Worm (Caenorhabditis elegans) whole organism, L3 larva: Measurements from ENCODE around the gene pde-3.

Source experiments
- ZK546.5 ChIP-seq: sonication (generic microtip); optimal IDR thresholded peaks from 2 replicates; lab custom pipeline; 2017; ENCODE audit warnings: missing biosample characterization, missing genetic modification characterization
- ama-1 ChIP-seq: fragments of 150-350 bp; optimal IDR thresholded peaks from 2 replicates; lab custom pipeline; 2018
- ceh-16 ChIP-seq: sonication (generic microtip); optimal IDR thresholded peaks from 2 replicates; lab custom pipeline; 2017; ENCODE audit warnings: missing biosample characterization, missing genetic modification characterization
- ceh-28 ChIP-seq: fragments of 150-350 bp; optimal IDR thresholded peaks from 2 replicates; lab custom pipeline; 2014; ENCODE audit warnings: missing biosample characterization, missing genetic modification reagents, missing genetic modification characterization
- ceh-82 ChIP-seq: fragments of 150-350 bp; optimal IDR thresholded peaks from 2 replicates; lab custom pipeline; 2014; ENCODE audit warnings: missing biosample characterization, missing genetic modification characterization
- daf-12 ChIP-seq: fragments of 150-350 bp; optimal IDR thresholded peaks from 2 replicates; lab custom pipeline; 2014; ENCODE audit warnings: missing biosample characterization, missing genetic modification reagents, missing genetic modification characterization
- egl-27 ChIP-seq: sonication (generic microtip); optimal IDR thresholded peaks from 4 replicates; lab custom pipeline; 2017; ENCODE audit warnings: missing biosample characterization, missing genetic modification reagents, missing genetic modification characterization
- elt-1 ChIP-seq: fragments of 150-350 bp; optimal IDR thresholded peaks from 2 replicates; lab custom pipeline; 2014; ENCODE audit warnings: missing biosample characterization, missing genetic modification characterization
- elt-2 ChIP-seq: sonication (generic microtip); optimal IDR thresholded peaks from 2 replicates; lab custom pipeline; 2016; ENCODE audit warnings: missing genetic modification reagents, mild to moderate bottlenecking, missing genetic modification characterization, missing compliant biosample characterization
- fkh-10 ChIP-seq: sonication (generic microtip); optimal IDR thresholded peaks from 2 replicates; lab custom pipeline; 2017; ENCODE audit warnings: missing biosample characterization, missing genetic modification reagents, missing genetic modification characterization
- fkh-2 ChIP-seq: fragments of 150-350 bp; optimal IDR thresholded peaks from 2 replicates; lab custom pipeline; 2014; ENCODE audit warnings: missing biosample characterization, missing genetic modification reagents, missing genetic modification characterization
- fos-1 ChIP-seq: fragments of 150-350 bp; optimal IDR thresholded peaks from 2 replicates; lab custom pipeline; 2014; ENCODE audit warnings: missing biosample characterization, missing genetic modification characterization
- hmg-11 ChIP-seq: sonication (generic microtip); optimal IDR thresholded peaks from 2 replicates; lab custom pipeline; 2016; ENCODE audit warnings: missing genetic modification characterization, missing compliant biosample characterization
- jun-1 ChIP-seq: fragments of 150-350 bp; optimal IDR thresholded peaks from 2 replicates; lab custom pipeline; 2014; ENCODE audit warnings: missing biosample characterization, missing genetic modification reagents, missing genetic modification characterization
- lin-15B ChIP-seq: fragments of 150-350 bp; optimal IDR thresholded peaks from 2 replicates; lab custom pipeline; 2014; ENCODE audit warnings: missing biosample characterization, missing genetic modification characterization
- lin-39 ChIP-seq: fragments of 150-350 bp; optimal IDR thresholded peaks from 2 replicates; lab custom pipeline; 2018; ENCODE audit warnings: missing biosample characterization, missing genetic modification reagents, missing genetic modification characterization
- lsy-12 ChIP-seq: sonication (generic microtip); optimal IDR thresholded peaks from 2 replicates; lab custom pipeline; 2016; ENCODE audit warnings: mild to moderate bottlenecking, missing genetic modification characterization, missing compliant biosample characterization
- mdl-1 ChIP-seq: fragments of 150-350 bp; optimal IDR thresholded peaks from 2 replicates; lab custom pipeline; 2014; ENCODE audit warnings: missing biosample characterization, missing genetic modification characterization
- nfya-1 ChIP-seq: sonication (generic microtip); optimal IDR thresholded peaks from 2 replicates; lab custom pipeline; 2017; ENCODE audit warnings: missing genetic modification characterization, mild to moderate bottlenecking, missing compliant biosample characterization, antibody characterized with exemption, moderate library complexity; ENCODE audit not compliant: insufficient read depth
- nhr-12 ChIP-seq: fragments of 150-350 bp; optimal IDR thresholded peaks from 2 replicates; lab custom pipeline; 2014; ENCODE audit warnings: missing biosample characterization, missing genetic modification characterization
- nhr-23 ChIP-seq: fragments of 150-350 bp; optimal IDR thresholded peaks from 2 replicates; lab custom pipeline; 2014; ENCODE audit warnings: missing biosample characterization, missing genetic modification reagents, missing genetic modification characterization
- nhr-28 ChIP-seq: fragments of 150-350 bp; optimal IDR thresholded peaks from 2 replicates; lab custom pipeline; 2014; ENCODE audit warnings: missing biosample characterization, missing genetic modification characterization
- nhr-43 ChIP-seq: sonication (generic microtip); optimal IDR thresholded peaks from 2 replicates; lab custom pipeline; 2016; ENCODE audit warnings: mild to moderate bottlenecking, missing genetic modification characterization, missing compliant biosample characterization; ENCODE audit not compliant: poor library complexity, severe bottlenecking
- nhr-67 ChIP-seq: fragments of 150-350 bp; optimal IDR thresholded peaks from 2 replicates; lab custom pipeline; 2014; ENCODE audit warnings: missing biosample characterization, missing genetic modification characterization
- nhr-77 ChIP-seq: fragments of 150-350 bp; optimal IDR thresholded peaks from 2 replicates; lab custom pipeline; 2014; ENCODE audit warnings: missing biosample characterization, missing genetic modification characterization
- pqm-1 ChIP-seq: fragments of 150-350 bp; optimal IDR thresholded peaks from 2 replicates; lab custom pipeline; 2017; ENCODE audit warnings: missing biosample characterization, missing genetic modification characterization, inconsistent platforms
- sea-2 ChIP-seq: fragments of 150-350 bp; sonication (generic microtip); optimal IDR thresholded peaks from 4 replicates; lab custom pipeline; 2014; ENCODE audit warnings: missing biosample characterization, missing genetic modification reagents, missing genetic modification characterization
- snpc-4 ChIP-seq: fragments of 150-350 bp; optimal IDR thresholded peaks from 2 replicates; lab custom pipeline; 2014; ENCODE audit warnings: missing biosample characterization, missing genetic modification characterization
- tbx-2 ChIP-seq: sonication (generic microtip); optimal IDR thresholded peaks from 2 replicates; lab custom pipeline; 2016; ENCODE audit warnings: mild to moderate bottlenecking, missing genetic modification characterization, missing compliant biosample characterization
- unc-39 ChIP-seq: sonication (generic microtip); optimal IDR thresholded peaks from 4 replicates; lab custom pipeline; 2017; ENCODE audit warnings: missing biosample characterization, missing genetic modification characterization
- unc-62 ChIP-seq: fragments of 150-350 bp; sonication (generic microtip); optimal IDR thresholded peaks from 4 replicates; lab custom pipeline; 2014; ENCODE audit warnings: missing biosample characterization, missing genetic modification reagents, missing genetic modification characterization
- ztf-11 ChIP-seq: fragments of 150-350 bp; optimal IDR thresholded peaks from 2 replicates; lab custom pipeline; 2014; ENCODE audit warnings: missing biosample characterization, missing genetic modification characterization
- ztf-4 ChIP-seq: fragments of 150-350 bp; optimal IDR thresholded peaks from 2 replicates; lab custom pipeline; 2014; ENCODE audit warnings: missing biosample characterization, missing genetic modification characterization

Gene pde-3

ce11 chrII:14919148-14919755 is at the start of gene pde-3:
Gene pde-3 (plus strand): TSS chrII:14919705.
- no peak for TF ChIP-seq ama-1 (lab: Kevin White, UChicago)
- TF ChIP-seq nhr-28 (tag; lab: Kevin White, UChicago) = no peak
- TF ChIP-seq ceh-16 (tag; lab: Kevin White, UChicago) = no peak
- TF ChIP-seq nhr-12 (tag; lab: Kevin White, UChicago) = no peak
- TF ChIP-seq lin-39 (tag; lab: Kevin White, UChicago) = no peak
- TF ChIP-seq mdl-1 (tag; lab: Kevin White, UChicago) = no peak
- TF ChIP-seq ztf-11 (tag; lab: Kevin White, UChicago) = no peak
- no peak for TF ChIP-seq elt-2
- no peak for TF ChIP-seq ztf-4 (tag; lab: Kevin White, UChicago)

- TF ChIP-seq lsy-12 (tag; lab: Kevin White, UChicago) (no peak), ztf-4 (tag; lab: Kevin White, UChicago) (no peak), nhr-43 (tag; lab: Kevin White, UChicago) (no peak), hmg-11 (tag; lab: Kevin White, UChicago) (no peak), egl-27 (tag; lab: Kevin White, UChicago) (no peak), nfya-1 (no peak), lin-15B (tag; lab: Kevin White, UChicago) (no peak), sea-2 (GFP tag; lab: Kevin White, UChicago) (no peak), nhr-28 (tag; lab: Kevin White, UChicago) (no peak), unc-39 (no peak), ceh-16 (tag; lab: Kevin White, UChicago) (no peak), ZK546.5 (no peak)
Observed at ce11 chrII:14876737-14877203, 42.7 kb upstream of the pde-3 start, which contains the start of gene Y53F4A.2. Gene Y53F4A.2 (minus strand): TSS chrII:14877153.

ce11 chrII:14892515-14892914 is 27.0 kb upstream of the pde-3 start:
- TF ChIP-seq fkh-10 (GFP tag; lab: Kevin White, UChicago) (peak; percentile 48), ceh-28 (tag; lab: Kevin White, UChicago) (no peak)

ce11 chrII:14896503-14896902 is 23.0 kb upstream of the pde-3 start:
- TF ChIP-seq nhr-77 (tag; lab: Kevin White, UChicago) (no peak), nfya-1 (peak; percentile 79)

ce11 chrII:14902193-14902592 is 17.3 kb upstream of the pde-3 start, which contains the start of gene cog-1:
Gene cog-1 (plus strand): TSS chrII:14902493.
- TF ChIP-seq nhr-12 (tag; lab: Kevin White, UChicago) = no peak
- TF ChIP-seq unc-62 (GFP tag; lab: Kevin White, UChicago) = no peak
- TF ChIP-seq mdl-1 (tag; lab: Kevin White, UChicago) = no peak
- TF ChIP-seq pqm-1 (tag; lab: Kevin White, UChicago) = no peak
- no peak for TF ChIP-seq nfya-1
- no peak for TF ChIP-seq elt-1 (tag; lab: Kevin White, UChicago)
- no peak for TF ChIP-seq nhr-43 (tag; lab: Kevin White, UChicago)
- TF ChIP-seq ceh-28 (tag; lab: Kevin White, UChicago) = no peak
- no peak for TF ChIP-seq nhr-67 (tag; lab: Kevin White, UChicago)
- no peak for TF ChIP-seq nhr-23
- no peak for TF ChIP-seq tbx-2
- no peak for TF ChIP-seq daf-12

- TF ChIP-seq nhr-12 (tag; lab: Kevin White, UChicago) = no peak
- TF ChIP-seq ceh-82 (tag; lab: Kevin White, UChicago) = no peak
- no peak for TF ChIP-seq nhr-43 (tag; lab: Kevin White, UChicago)
- TF ChIP-seq fos-1 (tag; lab: Kevin White, UChicago) = no peak
- TF ChIP-seq fkh-2 = no peak
- no peak for TF ChIP-seq ZK546.5
- no peak for TF ChIP-seq lin-39 (tag; lab: Kevin White, UChicago)
- TF ChIP-seq snpc-4 = no peak
- no peak for TF ChIP-seq lin-15B (tag; lab: Kevin White, UChicago)
- no peak for TF ChIP-seq fkh-10 (GFP tag; lab: Kevin White, UChicago)
- TF ChIP-seq jun-1 (tag; lab: Kevin White, UChicago) = no peak
Observed at ce11 chrII:14903611-14904010, 15.9 kb upstream of the pde-3 start.
